Fruit fly (Drosophila melanogaster): ENCODE measurements around the gene UQCR-14L.

UQCR-14L gene

dm6 chr3R:28335462-28335998 lies 41.7 kb downstream of the UQCR-14L start:
- TF ChIP-seq Crg-1 (GFP tag; optimal IDR thresholded peaks at IDR 0.05) (peak; percentile 69), CG11617 (GFP tag; optimal IDR thresholded peaks at IDR 0.05) (peak; percentile 83), Hr96 (GFP tag; optimal IDR thresholded peaks at IDR 0.05) (peak; percentile 90), CG1620 (GFP tag; optimal IDR thresholded peaks at IDR 0.05) (peak; percentile 87), CG5204 (GFP tag; optimal IDR thresholded peaks at IDR 0.05) (peak; percentile 90), CG33017 (tag; optimal IDR thresholded peaks at IDR 0.05) (peak; percentile 64), cnc (optimal IDR thresholded peaks at IDR 0.05) (no peak), bab1 (GFP tag; optimal IDR thresholded peaks at IDR 0.05) (peak; percentile 74), Mnt (GFP tag; optimal IDR thresholded peaks at IDR 0.05) (peak; percentile 89), CG12768 (GFP tag; optimal IDR thresholded peaks at IDR 0.05) (peak; percentile 86), toe (GFP tag; optimal IDR thresholded peaks at IDR 0.05) (peak; percentile 92), ovo (GFP tag; optimal IDR thresholded peaks at IDR 0.05) (peak; percentile 88), Clk (GFP tag; optimal IDR thresholded peaks at IDR 0.05) (peak; percentile 79), tj (GFP tag; optimal IDR thresholded peaks at IDR 0.05) (peak; percentile 75), cic (GFP tag; optimal IDR thresholded peaks at IDR 0.05) (peak; percentile 76), kay (GFP tag; ENCODE audit: borderline replicate concordance) (no peak), CG14711 (tag; optimal IDR thresholded peaks at IDR 0.05) (peak; percentile 54), CG7101 (tag; optimal IDR thresholded peaks at IDR 0.05) (peak; percentile 77), CG7045 (GFP tag; optimal IDR thresholded peaks at IDR 0.05) (peak; percentile 85), pad (GFP tag; optimal IDR thresholded peaks at IDR 0.05) (peak; percentile 69)

DNA sequence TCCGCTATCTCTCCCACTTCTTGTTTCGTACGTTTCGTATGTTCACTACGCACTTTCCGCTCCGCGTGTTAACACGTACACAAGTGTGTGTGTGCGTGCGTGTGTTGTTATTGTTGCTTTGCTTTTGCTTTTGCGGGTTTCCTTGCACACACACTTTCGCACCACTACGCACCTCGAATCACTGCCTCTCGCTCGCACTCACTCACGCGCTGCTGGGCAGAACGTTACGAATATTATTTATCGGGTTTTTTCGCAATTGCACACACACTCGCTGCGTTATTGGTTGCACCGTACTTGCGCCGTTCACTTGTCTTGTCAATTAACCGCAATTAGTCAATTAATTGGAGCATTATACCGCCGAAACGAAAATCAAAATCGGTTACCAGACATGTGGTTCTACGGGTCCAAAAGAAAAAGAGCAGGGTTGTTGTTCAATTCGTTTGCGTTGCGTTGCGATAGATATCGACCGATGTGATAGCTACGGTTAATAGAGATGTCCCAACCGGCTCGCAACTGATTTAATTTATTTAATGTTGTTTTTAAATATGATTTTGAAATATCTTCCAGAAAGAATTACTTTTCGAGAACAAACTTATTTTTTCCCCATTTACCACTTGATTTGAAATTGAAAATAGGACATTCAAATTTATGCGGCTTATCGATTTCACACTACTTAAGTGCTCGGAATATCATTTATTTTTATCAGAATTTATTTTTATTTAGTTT lies 42.4 kb downstream of the UQCR-14L start, which contains the start of gene larp:
Gene larp (minus strand): TSS at position 395 of the 726 bp plus-strand sequence.
- TF ChIP-seq CG7101 (tag; optimal IDR thresholded peaks at IDR 0.05), result peak; percentile 70
- peak; percentile 56 for TF ChIP-seq CG11617 (GFP tag; optimal IDR thresholded peaks at IDR 0.05)
- no peak for TF ChIP-seq cnc (optimal IDR thresholded peaks at IDR 0.05)
- TF ChIP-seq ovo (GFP tag; optimal IDR thresholded peaks at IDR 0.05), result peak; percentile 65
- peak; percentile 55 for TF ChIP-seq tj (GFP tag; optimal IDR thresholded peaks at IDR 0.05)
- peak; percentile 60 for TF ChIP-seq Hr96 (GFP tag; optimal IDR thresholded peaks at IDR 0.05)
- no peak for TF ChIP-seq bab1 (GFP tag; optimal IDR thresholded peaks at IDR 0.05)
- TF ChIP-seq CG14711 (tag; optimal IDR thresholded peaks at IDR 0.05), result peak; percentile 91
- TF ChIP-seq Crg-1 (GFP tag; optimal IDR thresholded peaks at IDR 0.05), result peak; percentile 69
- peak; percentile 85 for TF ChIP-seq toe (GFP tag; optimal IDR thresholded peaks at IDR 0.05)
- TF ChIP-seq pad (GFP tag; optimal IDR thresholded peaks at IDR 0.05), result peak; percentile 33
- TF ChIP-seq CG33017 (tag; optimal IDR thresholded peaks at IDR 0.05), result no peak
- TF ChIP-seq CG1620 (GFP tag; optimal IDR thresholded peaks at IDR 0.05), result peak; percentile 79
- TF ChIP-seq CG5204 (GFP tag; optimal IDR thresholded peaks at IDR 0.05), result peak; percentile 67
- peak; percentile 40 for TF ChIP-seq CG12768 (GFP tag; optimal IDR thresholded peaks at IDR 0.05)
- TF ChIP-seq Mnt (GFP tag; optimal IDR thresholded peaks at IDR 0.05), result peak; percentile 73
- no peak for TF ChIP-seq kay (GFP tag; ENCODE audit: borderline replicate concordance)

- TF ChIP-seq CG11617 (GFP tag; optimal IDR thresholded peaks at IDR 0.05) (peak; percentile 84), CG7045 (GFP tag; optimal IDR thresholded peaks at IDR 0.05) (peak; percentile 77), CG7101 (tag; optimal IDR thresholded peaks at IDR 0.05) (peak; percentile 73), Mnt (GFP tag; optimal IDR thresholded peaks at IDR 0.05) (peak; percentile 76), tj (GFP tag; optimal IDR thresholded peaks at IDR 0.05) (peak; percentile 84), CG5204 (GFP tag; optimal IDR thresholded peaks at IDR 0.05) (peak; percentile 61), cnc (optimal IDR thresholded peaks at IDR 0.05) (no peak), CG12768 (GFP tag; optimal IDR thresholded peaks at IDR 0.05) (peak; percentile 61), ovo (GFP tag; optimal IDR thresholded peaks at IDR 0.05) (peak; percentile 76), CG14711 (tag; optimal IDR thresholded peaks at IDR 0.05) (peak; percentile 58), toe (GFP tag; optimal IDR thresholded peaks at IDR 0.05) (peak; percentile 64), Clk (GFP tag; optimal IDR thresholded peaks at IDR 0.05) (peak; percentile 13), CG33017 (tag; optimal IDR thresholded peaks at IDR 0.05) (peak; percentile 64), CG1620 (GFP tag; optimal IDR thresholded peaks at IDR 0.05) (peak; percentile 10), bab1 (GFP tag; optimal IDR thresholded peaks at IDR 0.05) (peak; percentile 6), pad (GFP tag; optimal IDR thresholded peaks at IDR 0.05) (peak; percentile 37), cic (GFP tag; optimal IDR thresholded peaks at IDR 0.05) (peak; percentile 2), Hr96 (GFP tag; optimal IDR thresholded peaks at IDR 0.05) (peak; percentile 50), kay (GFP tag; ENCODE audit: borderline replicate concordance) (no peak), Crg-1 (GFP tag; optimal IDR thresholded peaks at IDR 0.05) (peak; percentile 62)
Measured at dm6 chr3R:28339654-28340605, 46.1 kb downstream of the UQCR-14L start, which contains the start of the genes Gfat2 and Moca-cyp. Gene Gfat2, minus strand, starts transcription at chr3R:28339765. Gene Moca-cyp, plus strand, starts transcription at chr3R:28340334.

DNA sequence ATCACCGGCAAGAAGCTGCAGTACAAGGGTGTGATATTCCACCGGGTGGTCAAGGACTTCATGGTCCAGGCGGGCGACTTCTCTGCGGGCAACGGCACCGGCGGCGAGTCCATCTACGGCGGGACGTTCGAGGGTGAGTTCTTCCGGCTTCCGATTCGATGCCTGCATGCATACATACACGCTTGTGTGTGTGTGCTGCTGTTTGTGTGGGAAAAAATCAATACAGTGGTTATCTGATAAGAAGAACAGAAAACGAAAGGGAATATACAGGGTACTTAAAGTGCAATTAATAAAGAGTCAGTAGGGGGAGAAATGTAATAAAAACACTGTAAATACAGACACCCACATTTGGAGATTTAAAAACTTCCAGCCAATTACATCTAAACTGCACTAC lies 46.8 kb downstream of the UQCR-14L start:
- TF ChIP-seq CG7045 (GFP tag; optimal IDR thresholded peaks at IDR 0.05), result no peak
- no peak for TF ChIP-seq cic (GFP tag; optimal IDR thresholded peaks at IDR 0.05)
- TF ChIP-seq pad (GFP tag; optimal IDR thresholded peaks at IDR 0.05), result no peak
- TF ChIP-seq Hr96 (GFP tag; optimal IDR thresholded peaks at IDR 0.05), result no peak
- TF ChIP-seq tj (GFP tag; optimal IDR thresholded peaks at IDR 0.05), result no peak
- no peak for TF ChIP-seq CG14711 (tag; optimal IDR thresholded peaks at IDR 0.05)
- no peak for TF ChIP-seq Crg-1 (GFP tag; optimal IDR thresholded peaks at IDR 0.05)
- no peak for TF ChIP-seq CG12768 (GFP tag; optimal IDR thresholded peaks at IDR 0.05)
- no peak for TF ChIP-seq ovo (GFP tag; optimal IDR thresholded peaks at IDR 0.05)
- no peak for TF ChIP-seq toe (GFP tag; optimal IDR thresholded peaks at IDR 0.05)
- TF ChIP-seq kay (GFP tag; ENCODE audit: borderline replicate concordance), result no peak
- no peak for TF ChIP-seq cnc (optimal IDR thresholded peaks at IDR 0.05)
- TF ChIP-seq CG1620 (GFP tag; optimal IDR thresholded peaks at IDR 0.05), result no peak
- no peak for TF ChIP-seq CG7101 (tag; optimal IDR thresholded peaks at IDR 0.05)
- TF ChIP-seq CG33017 (tag; optimal IDR thresholded peaks at IDR 0.05), result no peak
- no peak for TF ChIP-seq bab1 (GFP tag; optimal IDR thresholded peaks at IDR 0.05)
- TF ChIP-seq CG5204 (GFP tag; optimal IDR thresholded peaks at IDR 0.05), result no peak
- no peak for TF ChIP-seq Clk (GFP tag; optimal IDR thresholded peaks at IDR 0.05)
- no peak for TF ChIP-seq Mnt (GFP tag; optimal IDR thresholded peaks at IDR 0.05)
- TF ChIP-seq CG11617 (GFP tag; optimal IDR thresholded peaks at IDR 0.05), result no peak
